Fruit fly (Drosophila melanogaster): ENCODE measurements around the gene CG1572.

- no peak for TF ChIP-seq esn (GFP tag; optimal IDR thresholded peaks at IDR 0.05)
- TF ChIP-seq Hr38 (GFP tag; optimal IDR thresholded peaks at IDR 0.05), result no peak
- no peak for TF ChIP-seq CG3919 (GFP tag; optimal IDR thresholded peaks at IDR 0.05)
- no peak for TF ChIP-seq spab (GFP tag; optimal IDR thresholded peaks at IDR 0.05)
- no peak for TF ChIP-seq Eip93F (GFP tag; optimal IDR thresholded peaks at IDR 0.05)
- TF ChIP-seq Sox15 (GFP tag; optimal IDR thresholded peaks at IDR 0.05), result no peak
- no peak for TF ChIP-seq fd85E (GFP tag; optimal IDR thresholded peaks at IDR 0.05)
- TF ChIP-seq dac (GFP tag; optimal IDR thresholded peaks at IDR 0.05), result no peak
- no peak for TF ChIP-seq salr (GFP tag; optimal IDR thresholded peaks at IDR 0.05)
Measured at dm6 chrX:11511955-11512354, 46.5 kb downstream of the CG1572 start.

All from whole organism, prepupa.